Fruit fly (Drosophila melanogaster): Measurements from ENCODE around the gene Rtnl1.

Gene Rtnl1

dm6 chr2L:5027321-5028069 is 18.0 kb upstream of the Rtnl1 start:
- TF ChIP-seq dsx (GFP tag; optimal IDR thresholded peaks at IDR 0.05; ENCODE audit: poor library complexity, severe bottlenecking) (no peak), svp (GFP tag) (peak; percentile 39)

dm6 chr2L:5025557-5025956 is 16.0 kb upstream of the Rtnl1 start:
- TF ChIP-seq CG6808 (GFP tag; optimal IDR thresholded peaks at IDR 0.05) = no peak
- TF ChIP-seq CG32006 (GFP tag; optimal IDR thresholded peaks at IDR 0.05) = no peak
- no peak for TF ChIP-seq CG11902 (GFP tag; optimal IDR thresholded peaks at IDR 0.05)
- TF ChIP-seq CG6792 (GFP tag; optimal IDR thresholded peaks at IDR 0.05) = no peak
- no peak for TF ChIP-seq Blimp-1 (GFP tag; optimal IDR thresholded peaks at IDR 0.05)
- TF ChIP-seq topi (GFP tag; optimal IDR thresholded peaks at IDR 0.05) = no peak
- no peak for TF ChIP-seq Eip75B (GFP tag; optimal IDR thresholded peaks at IDR 0.05)
- no peak for TF ChIP-seq cyc (GFP tag; optimal IDR thresholded peaks at IDR 0.05)
- no peak for TF ChIP-seq CG8319 (GFP tag; optimal IDR thresholded peaks at IDR 0.05)
- TF ChIP-seq Hr38 (GFP tag; optimal IDR thresholded peaks at IDR 0.05) = no peak
- no peak for TF ChIP-seq Sox14 (GFP tag; optimal IDR thresholded peaks at IDR 0.05)
- no peak for TF ChIP-seq CG16779 (tag; optimal IDR thresholded peaks at IDR 0.05)
- TF ChIP-seq Eip93F (GFP tag; optimal IDR thresholded peaks at IDR 0.05) = no peak
- no peak for TF ChIP-seq lz (GFP tag; optimal IDR thresholded peaks at IDR 0.05)
- no peak for TF ChIP-seq CG34406 (GFP tag; optimal IDR thresholded peaks at IDR 0.05)
- no peak for TF ChIP-seq CG1621 (tag; optimal IDR thresholded peaks at IDR 0.05)
- no peak for TF ChIP-seq Lpt (GFP tag; optimal IDR thresholded peaks at IDR 0.05)
- no peak for TF ChIP-seq Gug (GFP tag; IDR thresholded peaks at IDR 0.05)

DNA sequence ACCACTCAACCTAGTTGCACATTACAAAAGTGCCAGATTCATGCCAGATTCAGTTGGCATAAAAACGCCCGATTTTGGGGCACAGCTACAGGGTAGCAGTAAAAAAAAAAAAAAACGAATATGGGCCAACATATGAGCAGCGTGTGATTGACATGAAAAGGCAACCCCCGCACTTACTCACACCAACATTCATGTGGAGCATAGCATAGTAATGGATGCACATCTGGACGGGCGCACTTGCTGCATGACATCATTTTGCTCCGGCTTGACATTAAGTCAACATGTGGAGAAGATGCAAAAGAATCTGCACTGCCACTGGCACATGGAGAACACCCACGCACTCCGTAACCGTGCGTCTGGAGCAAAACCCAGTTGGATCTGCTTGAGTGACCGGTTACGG is 13.1 kb upstream of the Rtnl1 start:
- TF ChIP-seq svp (GFP tag) (peak; percentile 22), dsx (GFP tag; optimal IDR thresholded peaks at IDR 0.05; ENCODE audit: poor library complexity, severe bottlenecking) (no peak), CG4318 (GFP tag; optimal IDR thresholded peaks at IDR 0.05) (no peak)

DNA sequence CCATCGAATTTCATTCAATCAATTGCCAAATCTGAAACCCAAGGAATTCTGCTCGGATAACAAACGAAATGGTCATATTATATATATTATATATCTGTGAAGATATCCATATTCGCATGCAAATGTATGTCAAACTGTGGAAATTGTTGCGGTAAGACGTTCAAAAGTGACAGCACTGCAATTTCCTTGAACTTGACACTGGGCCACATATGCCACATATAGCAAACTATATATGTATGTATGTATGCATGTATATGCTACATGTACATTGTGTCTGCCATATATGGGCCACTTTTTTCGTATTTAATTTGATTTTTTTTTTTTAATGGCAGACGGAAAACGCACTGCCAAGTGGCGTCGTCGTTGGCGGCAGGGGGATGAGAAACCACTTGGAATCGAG is 11.0 kb upstream of the Rtnl1 start:
- TF ChIP-seq CG4318 (GFP tag; optimal IDR thresholded peaks at IDR 0.05) = no peak
- TF ChIP-seq CG6163 (GFP tag; IDR thresholded peaks at IDR 0.05) = no peak
- no peak for TF ChIP-seq ss (GFP tag; optimal IDR thresholded peaks at IDR 0.05)
- TF ChIP-seq fd85E (GFP tag; optimal IDR thresholded peaks at IDR 0.05) = no peak
- TF ChIP-seq Eip75B (GFP tag; optimal IDR thresholded peaks at IDR 0.05) = no peak
- TF ChIP-seq CG1621 (tag; optimal IDR thresholded peaks at IDR 0.05) = no peak
- no peak for TF ChIP-seq CG10631 (GFP tag; optimal IDR thresholded peaks at IDR 0.05)
- no peak for TF ChIP-seq dac (GFP tag; optimal IDR thresholded peaks at IDR 0.05)
- no peak for TF ChIP-seq spab (GFP tag; optimal IDR thresholded peaks at IDR 0.05)
- no peak for TF ChIP-seq cyc (GFP tag; optimal IDR thresholded peaks at IDR 0.05)
- no peak for TF ChIP-seq CG8632 (GFP tag; optimal IDR thresholded peaks at IDR 0.05)
- no peak for TF ChIP-seq Sox14 (GFP tag; optimal IDR thresholded peaks at IDR 0.05)
- TF ChIP-seq topi (GFP tag; optimal IDR thresholded peaks at IDR 0.05) = no peak
- no peak for TF ChIP-seq CG8319 (GFP tag; optimal IDR thresholded peaks at IDR 0.05)
- TF ChIP-seq Eip78C (GFP tag) = no peak

- TF ChIP-seq CG32006 (GFP tag; optimal IDR thresholded peaks at IDR 0.05) = no peak
- TF ChIP-seq net (GFP tag; optimal IDR thresholded peaks at IDR 0.05) = no peak
- TF ChIP-seq CG3032 (tag; optimal IDR thresholded peaks at IDR 0.05) = peak; percentile 48
- TF ChIP-seq OdsH (GFP tag; optimal IDR thresholded peaks at IDR 0.05) = no peak
- no peak for TF ChIP-seq CG8319 (GFP tag; optimal IDR thresholded peaks at IDR 0.05)
- peak; percentile 73 for TF ChIP-seq esn (GFP tag; optimal IDR thresholded peaks at IDR 0.05)
- TF ChIP-seq Sox14 (GFP tag; optimal IDR thresholded peaks at IDR 0.05) = peak; percentile 50
- peak; percentile 42 for TF ChIP-seq CG6792 (GFP tag; optimal IDR thresholded peaks at IDR 0.05)
- TF ChIP-seq Met (GFP tag; optimal IDR thresholded peaks at IDR 0.05) = no peak
- peak; percentile 58 for TF ChIP-seq CG31627 (GFP tag; optimal IDR thresholded peaks at IDR 0.05)
- no peak for TF ChIP-seq dac (GFP tag; optimal IDR thresholded peaks at IDR 0.05)
- no peak for TF ChIP-seq CG7368 (GFP tag; optimal IDR thresholded peaks at IDR 0.05)
- no peak for TF ChIP-seq salr (GFP tag; optimal IDR thresholded peaks at IDR 0.05)
- TF ChIP-seq ss (GFP tag; optimal IDR thresholded peaks at IDR 0.05) = no peak
- TF ChIP-seq CG6854 (GFP tag; optimal IDR thresholded peaks at IDR 0.05) = no peak
- TF ChIP-seq Ets96B (tag; optimal IDR thresholded peaks at IDR 0.05) = peak; percentile 52
- no peak for TF ChIP-seq CG16779 (tag; optimal IDR thresholded peaks at IDR 0.05)
- peak; percentile 43 for TF ChIP-seq topi (GFP tag; optimal IDR thresholded peaks at IDR 0.05)
- TF ChIP-seq CG11762 (GFP tag; optimal IDR thresholded peaks at IDR 0.05; ENCODE audit: insufficient read depth) = no peak
- TF ChIP-seq pdm3 (GFP tag; optimal IDR thresholded peaks at IDR 0.05) = no peak
- no peak for TF ChIP-seq CG6808 (GFP tag; optimal IDR thresholded peaks at IDR 0.05)
- TF ChIP-seq CG6163 (GFP tag; IDR thresholded peaks at IDR 0.05) = peak; percentile 12; the same call in 1 of the 3 replicates
Measured at dm6 chr2L:5010784-5011260, 1.3 kb upstream of the Rtnl1 start, which contains the start of the genes CG31917, Tfb5 and SelT. TSS of gene CG31917 (minus strand) at chr2L:5010834. TSS of gene Tfb5 (minus strand) at chr2L:5010834. TSS of gene SelT (plus strand) at chr2L:5010922.
